Worm (Caenorhabditis elegans) whole organism, L1 larva: Measurements from ENCODE around the gene K08H10.6.

Experiments used
- lsy-2 ChIP-seq, 2 experiments: fragments of 150-350 bp; optimal IDR thresholded peaks; 2 replicates each; lab custom pipeline; 2014; ENCODE audit warnings: missing biosample characterization in 2 of 2, missing genetic modification characterization in 2 of 2
- nhr-28 ChIP-seq: fragments of 150-350 bp; optimal IDR thresholded peaks from 2 replicates; lab custom pipeline; 2014; ENCODE audit warnings: missing biosample characterization, missing genetic modification characterization
- rnt-1 ChIP-seq: sonication (generic microtip); optimal IDR thresholded peaks from 2 replicates; lab custom pipeline; 2016; ENCODE audit warnings: mild to moderate bottlenecking, missing genetic modification characterization, moderate library complexity, missing compliant biosample characterization

DNA sequence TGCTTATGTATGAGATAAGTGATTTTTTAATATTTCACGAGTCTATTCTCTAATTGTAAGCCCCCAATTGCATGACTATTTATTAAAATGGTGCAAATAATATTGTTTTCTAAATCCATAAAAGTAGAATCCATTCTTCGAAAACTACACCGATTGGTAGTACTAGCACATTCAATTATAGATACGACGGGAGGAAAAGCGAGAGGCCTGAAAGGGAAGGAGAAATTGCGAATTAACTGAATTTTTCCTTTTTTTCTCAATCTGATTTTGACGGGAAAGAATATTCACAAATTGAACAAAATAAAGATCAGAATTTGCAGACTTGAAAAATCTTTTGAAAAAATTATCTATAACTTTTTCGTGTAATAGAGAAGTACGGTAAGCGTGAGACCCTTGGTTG is 18.5 kb downstream of the K08H10.6 start:
- TF ChIP-seq lsy-2 (tag; optimal IDR thresholded peaks at IDR 0.05; lab: Kevin White, UChicago), result no peak
- TF ChIP-seq rnt-1 (tag; lab: Kevin White, UChicago), result no peak
- no peak for TF ChIP-seq nhr-28
